Worm (Caenorhabditis elegans) whole organism, midembryonic: ENCODE results near the gene K10D11.7.

ENCODE experiments used
- T22C8.4 ChIP-seq: fragments of 200-800 bp; sonication (Bioruptor generic); IDR thresholded peaks from 2 replicates; pipeline ENCODE4 v1.3.6; 2022; ENCODE audit warnings: missing genetic modification characterization, missing compliant biosample characterization
- flt-1 ChIP-seq: fragments of 200-800 bp; sonication (Bioruptor generic); IDR thresholded peaks from 2 replicates; pipeline ENCODE4 v1.3.6; 2022; ENCODE audit warnings: missing genetic modification characterization, missing compliant biosample characterization
- klf-2 ChIP-seq: fragments of 200-800 bp; sonication (Bioruptor generic); conservative IDR thresholded peaks from 2 replicates; pipeline ENCODE4 v1.3.6; 2022; ENCODE audit warnings: missing genetic modification reagents, missing genetic modification characterization, missing compliant biosample characterization
- tab-1 ChIP-seq: fragments of 200-800 bp; sonication (Bioruptor generic); IDR thresholded peaks from 2 replicates; pipeline ENCODE4 v1.3.6; 2022; ENCODE audit warnings: missing genetic modification characterization, missing compliant biosample characterization
- ztf-23 ChIP-seq: fragments of 200-800 bp; sonication (Bioruptor generic); IDR thresholded peaks from 2 replicates; pipeline ENCODE4 v1.3.6; 2022; ENCODE audit warnings: missing genetic modification reagents, missing genetic modification characterization, missing compliant biosample characterization
- ztf-29 ChIP-seq: fragments of 200-800 bp; sonication (Bioruptor generic); IDR thresholded peaks from 2 replicates; pipeline ENCODE4 v1.3.6; 2022; ENCODE audit warnings: missing genetic modification reagents, missing genetic modification characterization, missing compliant biosample characterization

DNA sequence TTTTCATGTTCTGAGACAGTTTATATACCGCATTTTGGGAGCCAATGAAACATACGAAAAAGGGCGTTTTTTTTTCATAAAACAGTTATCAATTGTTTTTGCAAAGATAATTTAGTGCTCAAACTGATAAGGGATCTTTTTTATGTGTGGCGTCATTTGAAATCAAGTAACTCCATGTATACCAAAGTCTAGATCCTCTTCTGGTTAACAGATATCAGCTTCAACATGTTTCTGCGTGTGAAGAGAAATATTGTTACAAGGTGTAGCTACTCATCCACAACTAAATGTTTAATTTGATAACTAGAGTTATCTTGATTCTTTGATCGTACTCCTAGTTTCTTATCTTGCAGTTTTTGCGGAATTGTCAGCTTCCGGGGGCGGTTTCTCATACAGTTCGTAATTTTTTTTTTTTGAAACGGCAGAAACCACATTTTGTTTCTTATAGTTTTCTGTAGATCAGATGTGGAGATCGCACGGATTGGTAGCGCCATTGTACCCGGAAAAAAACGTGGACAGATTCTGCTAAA lies 23.7 kb downstream of the K10D11.7 start:
- TF ChIP-seq flt-1 (GFP tag; lab: Robert Waterston, UW): no peak
- TF ChIP-seq T22C8.4: no peak
- TF ChIP-seq ztf-29 (GFP tag; lab: Robert Waterston, UW): no peak
- TF ChIP-seq ztf-23 (GFP tag; lab: Robert Waterston, UW): no peak
- TF ChIP-seq tab-1 (GFP tag; lab: Robert Waterston, UW): no peak
- TF ChIP-seq klf-2 (GFP tag; lab: Robert Waterston, UW): no peak
